Fruit fly (Drosophila melanogaster) whole organism, embryonic: ENCODE data around the gene Naa20A.

Experiments used
- CG7987 ChIP-seq: fragments of 200-800 bp; sonication (Bioruptor generic); optimal IDR thresholded peaks from 2 replicates; lab custom pipeline; 2018; ENCODE audit warnings: missing biosample characterization, mild to moderate bottlenecking, missing genetic modification characterization, moderate library complexity
- CG8478 ChIP-seq: fragments of >200 bp; optimal IDR thresholded peaks from 2 replicates; lab custom pipeline; 2018
- vnd ChIP-seq: fragments of 200-800 bp; sonication (Bioruptor generic); IDR thresholded peaks from 3 replicates; pipeline ENCODE4 v1.3.6; 2022; ENCODE audit warnings: missing biosample characterization, missing genetic modification characterization; ENCODE audit not compliant: partially characterized antibody

dm6 chrX:19613473-19613872, 9.4 kb downstream of the Naa20A start:
- TF ChIP-seq CG8478 (no peak), CG7987 (GFP tag; lab: Kevin White, UChicago) (peak; percentile 91), vnd (no peak)
